Fruit fly (Drosophila melanogaster) Kc167 (cell line): ENCODE measurements around the gene FIG4.

Source experiments
- Myc ChIP-seq: fragments of >200 bp; optimal IDR thresholded peaks from 2 replicates; lab custom pipeline; 2017; ENCODE audit warnings: missing external identifiers
- Sin3A ChIP-seq: fragments of >200 bp; optimal IDR thresholded peaks from 2 replicates; lab custom pipeline; 2018; ENCODE audit warnings: missing external identifiers
- h ChIP-seq: fragments of >200 bp; optimal IDR thresholded peaks from 3 replicates; lab custom pipeline; 2018; ENCODE audit warnings: missing external identifiers
- insv ChIP-seq: fragments of >200 bp; optimal IDR thresholded peaks from 3 replicates; lab custom pipeline; 2018; ENCODE audit warnings: missing external identifiers
- psq ChIP-seq: fragments of >200 bp; optimal IDR thresholded peaks from 2 replicates; lab custom pipeline; 2017; ENCODE audit warnings: missing external identifiers
- ttk ChIP-seq: sonication (Bioruptor generic); optimal IDR thresholded peaks from 2 replicates; lab custom pipeline; 2017; ENCODE audit warnings: missing external identifiers

The FIG4 gene

DNA sequence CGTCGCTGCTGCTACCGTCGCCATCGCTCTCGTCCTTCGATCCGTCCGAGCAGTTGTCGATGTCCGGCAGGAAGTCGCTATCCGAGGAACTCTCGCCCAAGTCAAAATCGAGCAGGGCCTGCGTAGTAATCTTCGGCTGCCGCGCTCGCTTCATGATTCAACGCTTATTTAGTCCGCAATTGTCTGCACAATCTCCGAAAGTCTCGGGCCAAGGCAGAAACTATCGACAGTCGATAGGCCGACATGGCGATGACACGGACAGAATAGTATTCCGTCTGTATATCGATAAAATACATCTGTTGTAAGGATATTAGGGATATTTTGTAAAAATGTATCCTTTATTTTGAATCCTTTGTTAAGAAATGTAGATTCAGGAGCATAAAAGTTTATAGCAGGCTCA lies 12.2 kb upstream of the FIG4 start, which contains the start of gene CG15439:
Gene CG15439, minus strand, starts transcription at position 241 of the 400 bp plus-strand sequence.
- TF ChIP-seq insv (lab: Kevin White, UChicago) (no peak), Sin3A (no peak), psq (lab: Kevin White, UChicago) (no peak), ttk (lab: Kevin White, UChicago) (no peak), h (lab: Kevin White, UChicago) (no peak), Myc (lab: Kevin White, UChicago) (no peak)

DNA sequence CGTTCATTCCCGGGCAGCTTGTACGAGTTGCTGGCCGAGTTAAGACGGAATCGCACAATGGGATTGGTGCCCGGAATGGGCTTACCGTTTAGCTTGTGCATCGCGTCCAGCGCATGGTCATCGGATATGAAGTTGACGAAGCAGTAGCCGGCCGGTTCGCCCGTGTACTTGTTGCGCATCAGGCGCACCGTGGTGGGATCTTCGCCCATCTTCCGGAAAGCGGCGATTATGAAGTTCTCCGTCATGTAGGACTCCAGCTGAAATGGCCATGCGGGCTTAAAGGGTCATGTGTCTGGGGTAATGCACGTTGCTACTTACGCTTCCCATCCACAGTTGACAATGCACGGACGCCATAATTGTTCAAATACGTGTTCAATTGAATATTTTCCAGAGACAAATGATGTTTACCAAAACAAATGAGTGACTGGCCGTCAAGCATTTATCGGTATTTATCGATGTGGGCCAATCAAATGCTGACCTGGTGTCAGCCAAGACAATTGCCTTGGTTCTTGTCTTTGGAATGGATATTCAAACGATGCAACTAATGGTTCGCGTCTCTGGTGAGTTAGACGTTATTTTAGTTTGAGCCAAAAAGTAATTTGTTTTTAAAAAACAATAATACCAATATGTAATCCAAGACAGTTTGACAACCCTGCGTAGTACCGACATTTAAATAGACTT lies 10.8 kb upstream of the FIG4 start, which contains the start of the genes Secp43 and ND-B8:
Gene Secp43, minus strand, starts transcription at position 445 of the 681 bp plus-strand sequence.
Gene ND-B8, plus strand, starts transcription at position 618 of the 681 bp plus-strand sequence.
- TF ChIP-seq psq (lab: Kevin White, UChicago) (no peak), Sin3A (no peak), ttk (lab: Kevin White, UChicago) (no peak), Myc (lab: Kevin White, UChicago) (no peak), insv (lab: Kevin White, UChicago) (no peak), h (lab: Kevin White, UChicago) (no peak)

DNA sequence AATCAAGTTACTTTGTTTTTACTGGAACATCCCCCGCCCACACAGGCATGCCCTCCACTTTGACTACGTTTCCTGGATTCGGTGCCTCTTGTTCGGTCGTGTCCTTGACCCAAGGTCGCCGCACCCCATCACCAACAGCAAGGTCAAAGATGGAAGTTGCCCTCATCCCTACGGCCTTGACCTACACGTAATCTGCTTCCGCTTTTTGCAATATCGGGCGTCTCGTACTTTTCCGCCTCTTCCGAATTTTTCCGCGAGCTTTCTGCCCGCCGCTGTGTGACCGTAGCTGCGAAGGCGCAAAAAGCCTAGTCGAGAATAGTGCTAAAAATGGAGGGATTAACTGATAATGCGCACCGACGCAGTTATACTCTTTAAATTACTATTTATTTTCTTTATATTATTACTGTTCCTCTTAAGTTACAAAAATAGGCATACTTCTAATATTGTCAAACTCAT lies 8.4 kb upstream of the FIG4 start, which contains the start of gene Gs1l:
Gene Gs1l, minus strand, starts transcription at position 269 of the 456 bp plus-strand sequence.
- TF ChIP-seq ttk (lab: Kevin White, UChicago) (no peak), psq (lab: Kevin White, UChicago) (no peak)

DNA sequence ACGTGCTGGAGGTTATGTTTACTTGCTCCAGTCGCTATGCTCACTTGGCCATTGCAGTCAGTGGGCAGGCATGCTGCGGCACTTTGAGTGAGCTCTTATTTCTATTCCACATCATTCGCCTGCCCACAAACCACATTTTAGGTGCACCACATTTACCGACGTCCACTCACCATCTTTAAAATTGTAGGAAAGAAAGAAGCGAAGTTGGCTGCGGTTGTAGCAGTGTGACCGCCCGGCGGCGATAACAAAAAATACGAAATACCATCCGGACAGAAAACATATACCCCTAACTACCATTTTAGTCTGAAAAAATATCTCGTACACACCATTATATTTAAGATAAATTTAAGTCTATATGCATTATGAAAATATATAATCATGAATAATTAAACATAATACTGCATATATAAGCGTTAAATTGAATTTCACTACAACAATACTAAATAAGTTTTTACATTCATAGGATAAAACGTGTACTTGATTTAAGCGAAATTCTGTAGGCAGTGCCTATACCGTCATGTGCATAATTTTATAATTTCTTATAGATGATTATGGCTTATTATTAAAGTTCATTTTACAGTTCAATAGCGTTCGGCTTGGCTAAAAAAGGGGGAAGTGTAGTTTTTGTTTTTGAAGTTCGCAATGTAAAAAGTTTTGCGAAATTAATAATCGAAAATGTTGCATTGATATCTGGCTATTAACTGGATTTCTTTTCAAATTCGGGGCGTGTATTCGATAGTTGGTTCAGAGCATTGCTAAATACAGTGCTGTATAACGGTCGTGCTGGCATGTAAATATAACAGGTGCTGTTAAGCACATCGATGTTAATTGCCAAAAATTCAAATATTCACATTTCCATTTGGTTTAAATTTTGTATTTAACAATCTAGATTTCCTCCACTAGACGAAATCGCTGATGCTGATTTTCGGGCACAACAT lies 6.6 kb upstream of the FIG4 start, which contains the start of gene RpL27A:
Gene RpL27A, minus strand, starts transcription at position 246 of the 938 bp plus-strand sequence.
- no peak for TF ChIP-seq insv (lab: Kevin White, UChicago)
- no peak for TF ChIP-seq Sin3A
- no peak for TF ChIP-seq psq (lab: Kevin White, UChicago)
- TF ChIP-seq ttk (lab: Kevin White, UChicago), result no peak
- no peak for TF ChIP-seq Myc (lab: Kevin White, UChicago)
- no peak for TF ChIP-seq h (lab: Kevin White, UChicago)

DNA sequence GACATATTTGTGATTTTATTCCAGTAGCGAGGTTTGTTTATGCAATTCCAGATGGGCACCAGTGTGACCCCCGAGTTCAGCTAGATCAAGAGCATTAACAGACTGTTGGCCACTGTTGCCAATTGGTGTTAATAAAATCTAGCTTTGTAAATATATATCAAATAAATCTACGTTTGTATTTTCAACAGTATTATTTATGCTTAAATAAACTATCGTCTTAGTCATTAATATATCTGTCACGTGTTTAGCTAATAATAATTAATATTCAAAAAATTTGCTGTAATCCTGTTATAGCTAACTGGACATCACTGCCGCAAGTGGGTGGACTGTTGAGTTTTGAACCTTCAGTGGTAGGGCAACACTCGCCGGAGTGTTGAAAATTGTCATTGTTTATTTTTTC lies 5.4 kb upstream of the FIG4 start, which contains the start of the genes mRpL27 and CG15435:
Gene mRpL27, minus strand, starts transcription at position 96 of the 400 bp plus-strand sequence.
Gene CG15435, plus strand, starts transcription at position 187 of the 400 bp plus-strand sequence.
- TF ChIP-seq insv (lab: Kevin White, UChicago) (no peak), ttk (lab: Kevin White, UChicago) (no peak), Myc (lab: Kevin White, UChicago) (no peak), Sin3A (no peak), psq (lab: Kevin White, UChicago) (no peak), h (lab: Kevin White, UChicago) (no peak)

DNA sequence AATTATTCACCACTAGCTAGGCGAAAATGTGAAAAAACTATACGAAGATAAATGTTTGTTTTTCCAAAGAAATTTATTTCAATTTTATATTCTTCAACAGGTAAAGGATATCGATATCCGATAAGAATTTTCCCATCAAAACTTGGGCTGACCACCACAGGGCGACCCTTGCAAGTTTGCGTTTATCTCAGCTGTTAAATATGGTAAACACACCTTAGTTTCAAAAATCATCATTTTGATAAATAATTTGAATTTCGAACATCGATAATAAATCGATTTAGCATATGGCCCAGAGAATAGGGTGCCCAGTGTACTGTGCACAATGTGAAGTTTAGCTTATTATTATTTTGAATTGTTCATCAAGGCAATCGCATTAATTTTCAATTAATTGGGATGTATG lies 1.7 kb upstream of the FIG4 start, which contains the start of the genes CG15443 and Paris:
Gene CG15443, minus strand, starts transcription at position 125 of the 400 bp plus-strand sequence.
Gene Paris, plus strand, starts transcription at position 289 of the 400 bp plus-strand sequence.
- TF ChIP-seq insv (lab: Kevin White, UChicago), result no peak
- no peak for TF ChIP-seq ttk (lab: Kevin White, UChicago)

DNA sequence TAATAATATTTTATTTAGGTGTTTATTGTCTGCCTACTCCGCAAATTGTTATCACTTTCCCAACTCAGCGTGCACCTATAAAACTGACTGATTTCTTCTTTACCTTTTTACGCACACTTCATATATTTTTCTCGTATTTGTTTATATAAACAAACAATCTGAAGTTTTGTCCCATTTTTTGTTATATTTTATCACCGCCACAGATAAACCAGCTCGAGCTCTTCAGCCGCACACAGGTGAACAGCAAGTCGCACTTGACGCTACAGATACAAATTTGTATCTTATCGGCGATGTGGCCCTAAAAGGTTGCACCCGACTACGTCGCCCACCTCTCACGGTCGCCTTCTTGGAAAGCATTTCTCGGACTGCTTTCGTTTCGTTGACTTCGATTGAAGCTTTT lies 10.4 kb downstream of the FIG4 start:
- no peak for TF ChIP-seq Myc (lab: Kevin White, UChicago)
- no peak for TF ChIP-seq h (lab: Kevin White, UChicago)
- no peak for TF ChIP-seq ttk (lab: Kevin White, UChicago)
- no peak for TF ChIP-seq insv (lab: Kevin White, UChicago)
- TF ChIP-seq Sin3A, result no peak
- no peak for TF ChIP-seq psq (lab: Kevin White, UChicago)

DNA sequence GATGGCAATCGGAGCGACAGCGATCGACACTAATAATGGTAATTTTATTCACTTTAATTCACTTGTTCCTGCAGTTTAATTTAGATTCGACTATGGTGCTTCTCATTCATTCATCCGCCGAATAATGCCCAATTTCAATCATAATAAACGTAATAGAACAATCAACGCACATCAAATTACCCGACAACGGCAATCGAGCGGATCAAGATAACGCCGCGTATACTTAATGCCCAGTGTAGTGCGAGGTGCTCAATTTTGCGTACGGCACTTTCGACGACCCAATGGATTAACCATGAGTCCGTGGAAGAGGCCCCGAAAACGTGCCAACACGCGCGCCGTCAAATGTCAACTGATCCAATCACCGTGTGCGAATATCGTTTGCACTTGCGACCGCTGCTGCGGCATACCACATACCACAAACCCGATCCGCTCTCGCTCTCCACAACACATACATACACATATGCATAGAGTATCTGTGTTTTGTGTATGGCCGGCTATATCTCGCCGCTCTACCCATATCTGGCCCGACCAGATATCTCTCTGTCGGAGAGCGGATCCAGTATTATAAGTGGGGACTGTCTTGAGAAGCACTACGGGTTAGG lies 11.8 kb downstream of the FIG4 start, which contains the start of gene ine:
Gene ine, minus strand, starts transcription at position 351 of the 602 bp plus-strand sequence.
- TF ChIP-seq psq (lab: Kevin White, UChicago), result no peak

DNA sequence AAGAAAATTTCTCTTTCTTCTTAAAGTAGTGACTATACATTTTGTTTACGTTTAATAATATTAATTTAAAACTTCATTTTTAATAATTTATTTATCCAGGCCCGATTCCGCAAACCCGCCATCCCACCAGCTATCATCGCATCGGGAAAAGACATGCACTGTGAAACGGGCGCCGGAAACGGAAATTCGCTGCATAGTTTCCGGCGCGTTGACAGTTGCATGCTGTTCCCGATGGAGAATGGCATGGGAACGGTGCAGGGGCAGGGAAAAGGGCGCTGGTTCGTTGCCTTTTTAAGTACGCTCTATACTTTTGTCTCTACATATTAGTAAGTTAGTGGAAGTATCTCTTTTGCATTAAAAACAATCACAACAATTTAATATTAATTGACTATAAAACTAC lies 13.0 kb downstream of the FIG4 start:
- no peak for TF ChIP-seq h (lab: Kevin White, UChicago)
- TF ChIP-seq psq (lab: Kevin White, UChicago), result no peak
- no peak for TF ChIP-seq insv (lab: Kevin White, UChicago)
- no peak for TF ChIP-seq Sin3A
- TF ChIP-seq Myc (lab: Kevin White, UChicago), result no peak
- TF ChIP-seq ttk (lab: Kevin White, UChicago), result no peak
